Worm (Caenorhabditis elegans): ENCODE results near the gene K09B11.5.

ce11 chrIV:13456893-13457292 is 23.1 kb upstream of the K09B11.5 start:
- TF ChIP-seq W03F9.2 (tag; optimal IDR thresholded peaks at IDR 0.05) (no peak), him-1 (tag; optimal IDR thresholded peaks at IDR 0.05) (no peak), dao-5 (tag; optimal IDR thresholded peaks at IDR 0.05) (no peak)
